Worm (Caenorhabditis elegans) whole organism, L4 larva: ENCODE measurements around the gene nlp-78.

Experiments
- D1046.2 ChIP-seq: fragments of 200-800 bp; sonication (Bioruptor generic); IDR thresholded peaks from 2 replicates; pipeline ENCODE4 v1.3.6; 2022; ENCODE audit warnings: missing genetic modification characterization, missing compliant biosample characterization
- F10B5.3 ChIP-seq: sonication (generic microtip); optimal IDR thresholded peaks from 2 replicates; lab custom pipeline; 2016; ENCODE audit warnings: mild to moderate bottlenecking, missing genetic modification characterization, missing compliant biosample characterization
- F44E2.7 ChIP-seq: fragments of 200-800 bp; sonication (Bioruptor generic); IDR thresholded peaks from 2 replicates; pipeline ENCODE4 v2.1.2; 2022; ENCODE audit warnings: missing genetic modification characterization, missing compliant biosample characterization
- R02D3.7 ChIP-seq: fragments of 150-350 bp; sonication (generic microtip); optimal IDR thresholded peaks from 3 replicates; lab custom pipeline; 2014; ENCODE audit warnings: missing biosample characterization, missing genetic modification characterization
- T26A8.4 ChIP-seq: fragments of 200-800 bp; sonication (Bioruptor generic); IDR thresholded peaks from 2 replicates; pipeline ENCODE4 v1.3.6; 2022; ENCODE audit warnings: missing genetic modification characterization, missing compliant biosample characterization
- Y105C5A.15 ChIP-seq: fragments of 200-800 bp; sonication (Bioruptor generic); IDR thresholded peaks from 2 replicates; pipeline ENCODE4 v1.3.6; 2022; ENCODE audit warnings: missing genetic modification characterization, missing compliant biosample characterization
- Y48G9A.11 ChIP-seq: fragments of 200-800 bp; sonication (Bioruptor generic); IDR thresholded peaks from 2 replicates; pipeline ENCODE4 v1.3.6; 2022; ENCODE audit warnings: missing genetic modification reagents, missing genetic modification characterization, missing compliant biosample characterization
- Y5F2A.4 ChIP-seq: fragments of 200-800 bp; sonication (Bioruptor generic); optimal IDR thresholded peaks from 2 replicates; lab custom pipeline; 2018; ENCODE audit warnings: mild to moderate bottlenecking, missing genetic modification characterization, missing compliant biosample characterization
- ZK546.5 ChIP-seq, 2 experiments: sonication (generic microtip); optimal IDR thresholded peaks; 2 replicates each; lab custom pipeline; 2017; ENCODE audit warnings: missing biosample characterization in 2 of 2, missing genetic modification characterization in 2 of 2
- aha-1 ChIP-seq: fragments of 150-350 bp; peaks from one replicate; lab custom pipeline; 2014; ENCODE audit warnings: missing biosample characterization, missing genetic modification characterization
- ama-1 ChIP-seq: fragments of 150-350 bp; optimal IDR thresholded peaks from 2 replicates; lab custom pipeline; 2014; ENCODE audit warnings: inconsistent platforms, mixed read lengths
- arid-1 ChIP-seq: fragments of 200-800 bp; sonication (Bioruptor generic); conservative IDR thresholded peaks from 2 replicates; pipeline ENCODE4 v1.3.6; 2022; ENCODE audit warnings: missing genetic modification reagents, missing genetic modification characterization, missing compliant biosample characterization
- attf-4 ChIP-seq: sonication (generic microtip); optimal IDR thresholded peaks from 3 replicates; lab custom pipeline; 2017; ENCODE audit warnings: missing biosample characterization, missing genetic modification characterization
- ceh-44 ChIP-seq: fragments of 200-800 bp; sonication (Bioruptor generic); IDR thresholded peaks from 2 replicates; pipeline ENCODE4 v1.3.6; 2022; ENCODE audit warnings: missing genetic modification reagents, missing genetic modification characterization, missing compliant biosample characterization
- ceh-82 ChIP-seq: sonication (generic microtip); optimal IDR thresholded peaks from 2 replicates; lab custom pipeline; 2017; ENCODE audit warnings: missing biosample characterization, missing genetic modification characterization
- ces-1 ChIP-seq: fragments of 150-350 bp; sonication (generic microtip); optimal IDR thresholded peaks from 4 replicates; lab custom pipeline; 2014; ENCODE audit warnings: missing biosample characterization, missing genetic modification reagents, missing genetic modification characterization
- daf-8 ChIP-seq: fragments of 200-800 bp; sonication (Bioruptor generic); IDR thresholded peaks from 2 replicates; pipeline ENCODE4 v1.3.6; 2022; ENCODE audit warnings: missing genetic modification characterization, missing compliant biosample characterization
- dmd-8 ChIP-seq: fragments of 200-800 bp; sonication (Bioruptor generic); IDR thresholded peaks from 2 replicates; pipeline ENCODE4 v1.3.6; 2022; ENCODE audit warnings: missing genetic modification characterization, missing compliant biosample characterization
- egl-43 ChIP-seq: fragments of 200-800 bp; sonication (Bioruptor generic); IDR thresholded peaks from 2 replicates; pipeline ENCODE4 v1.3.6; 2022; ENCODE audit warnings: missing genetic modification reagents, missing genetic modification characterization, missing compliant biosample characterization
- gei-8 ChIP-seq: fragments of 200-800 bp; sonication (Bioruptor generic); optimal IDR thresholded peaks from 2 replicates; lab custom pipeline; 2018; ENCODE audit warnings: mild to moderate bottlenecking, missing genetic modification characterization, missing compliant biosample characterization
- hlh-11 ChIP-seq: fragments of 200-800 bp; sonication (Bioruptor generic); optimal IDR thresholded peaks from 2 replicates; lab custom pipeline; 2018; ENCODE audit warnings: mild to moderate bottlenecking, missing genetic modification characterization, missing compliant biosample characterization
- hlh-30 ChIP-seq: sonication (generic microtip); optimal IDR thresholded peaks from 2 replicates; lab custom pipeline; 2017; ENCODE audit warnings: antibody characterized with exemption, mild to moderate bottlenecking, missing genetic modification characterization, missing compliant biosample characterization; ENCODE audit not compliant: insufficient read depth
- hmg-1.1 ChIP-seq: fragments of 200-800 bp; sonication (Bioruptor generic); IDR thresholded peaks from 2 replicates; pipeline ENCODE4 v1.3.6; 2022; ENCODE audit warnings: missing genetic modification reagents, missing genetic modification characterization, missing compliant biosample characterization
- jun-1 ChIP-seq: fragments of 150-350 bp; optimal IDR thresholded peaks from 2 replicates; lab custom pipeline; 2014; ENCODE audit warnings: missing biosample characterization, missing genetic modification reagents, missing genetic modification characterization
- lin-15B ChIP-seq: fragments of 150-350 bp; sonication (generic microtip); optimal IDR thresholded peaks from 3 replicates; lab custom pipeline; 2014; ENCODE audit warnings: missing biosample characterization, missing genetic modification characterization
- lin-39 ChIP-seq: fragments of 150-350 bp; optimal IDR thresholded peaks from 2 replicates; lab custom pipeline; 2014; ENCODE audit warnings: missing biosample characterization, missing genetic modification reagents, missing genetic modification characterization
- madf-9 ChIP-seq: fragments of 200-800 bp; sonication (Bioruptor generic); conservative IDR thresholded peaks from 2 replicates; pipeline ENCODE4 v1.3.6; 2022; ENCODE audit warnings: missing genetic modification reagents, missing genetic modification characterization, missing compliant biosample characterization
- nhr-10 ChIP-seq: fragments of 150-350 bp; optimal IDR thresholded peaks from 2 replicates; lab custom pipeline; 2014; ENCODE audit warnings: missing biosample characterization, missing genetic modification characterization
- nhr-102 ChIP-seq: sonication (generic microtip); optimal IDR thresholded peaks from 2 replicates; lab custom pipeline; 2016; ENCODE audit warnings: mild to moderate bottlenecking, missing genetic modification characterization, moderate library complexity, missing compliant biosample characterization
- nhr-11 ChIP-seq: fragments of 150-350 bp; optimal IDR thresholded peaks from 2 replicates; lab custom pipeline; 2014; ENCODE audit warnings: missing biosample characterization, missing genetic modification characterization
- nhr-111 ChIP-seq: fragments of 200-800 bp; sonication (Bioruptor generic); optimal IDR thresholded peaks from 2 replicates; lab custom pipeline; 2018; ENCODE audit warnings: mild to moderate bottlenecking, missing genetic modification characterization, missing compliant biosample characterization
- nhr-237 ChIP-seq: sonication (generic microtip); optimal IDR thresholded peaks from 2 replicates; lab custom pipeline; 2017; ENCODE audit warnings: missing biosample characterization, missing genetic modification characterization
- nhr-42 ChIP-seq: fragments of 200-800 bp; sonication (Bioruptor generic); IDR thresholded peaks from 2 replicates; pipeline ENCODE4 v1.3.6; 2022; ENCODE audit warnings: missing genetic modification characterization, missing compliant biosample characterization
- nhr-6 ChIP-seq: fragments of 150-350 bp; optimal IDR thresholded peaks from 2 replicates; lab custom pipeline; 2014; ENCODE audit warnings: missing biosample characterization, missing genetic modification characterization
- pha-4 ChIP-seq, 2 experiments: fragments of 150-350 bp in 1 of 2; fragments of 200-800 bp in 1 of 2; sonication (Bioruptor generic) in 1 of 2; IDR thresholded peaks in 1 of 2; optimal IDR thresholded peaks in 1 of 2; 2 replicates each; pipeline versions ENCODE4 v1.3.6 to Lab custom; 2014 to 2022; ENCODE audit warnings: missing genetic modification characterization in 2 of 2, missing genetic modification reagents in 2 of 2, missing biosample characterization in 1 of 2, missing compliant biosample characterization in 1 of 2
- php-3 ChIP-seq: fragments of 200-800 bp; sonication (Bioruptor generic); IDR thresholded peaks from 2 replicates; pipeline ENCODE4 v1.3.6; 2022; ENCODE audit warnings: missing genetic modification reagents, missing genetic modification characterization, missing compliant biosample characterization
- pqm-1 ChIP-seq: sonication (generic microtip); optimal IDR thresholded peaks from 2 replicates; lab custom pipeline; 2017; ENCODE audit warnings: missing biosample characterization, missing genetic modification characterization
- saeg-2 ChIP-seq: fragments of 200-800 bp; sonication (Bioruptor generic); IDR thresholded peaks from 2 replicates; pipeline ENCODE4 v1.3.6; 2022; ENCODE audit warnings: missing genetic modification reagents, missing genetic modification characterization, missing compliant biosample characterization
- set-16 ChIP-seq: fragments of 200-800 bp; sonication (Bioruptor generic); IDR thresholded peaks from 2 replicates; pipeline ENCODE4 v1.3.6; 2022; ENCODE audit warnings: missing genetic modification reagents, missing genetic modification characterization, missing compliant biosample characterization
- snpc-1.2 ChIP-seq: fragments of 200-800 bp; sonication (Bioruptor generic); IDR thresholded peaks from 2 replicates; pipeline ENCODE4 v1.3.6; 2022; ENCODE audit warnings: missing genetic modification reagents, missing genetic modification characterization, missing compliant biosample characterization
- spr-3 ChIP-seq: fragments of 200-800 bp; sonication (Bioruptor generic); optimal IDR thresholded peaks from 2 replicates; lab custom pipeline; 2018; ENCODE audit warnings: mild to moderate bottlenecking, missing genetic modification characterization, missing compliant biosample characterization
- tag-97 ChIP-seq: fragments of 200-800 bp; sonication (Bioruptor generic); IDR thresholded peaks from 2 replicates; pipeline ENCODE4 v1.3.6; 2022; ENCODE audit warnings: missing genetic modification characterization, missing compliant biosample characterization
- unc-39 ChIP-seq: sonication (generic microtip); optimal IDR thresholded peaks from 2 replicates; lab custom pipeline; 2017; ENCODE audit warnings: missing biosample characterization, missing genetic modification characterization
- unc-62 ChIP-seq, 3 experiments: fragments of 150-350 bp in 1 of 3; sonication (generic microtip); optimal IDR thresholded peaks in 2 of 3; peaks in 1 of 3; 1 replicate in 1 of 3; 2 replicates in 2 of 3; lab custom pipeline; 2014 to 2017; ENCODE audit warnings: missing biosample characterization in 3 of 3, missing genetic modification characterization in 3 of 3, missing genetic modification reagents in 3 of 3, missing genotype in 1 of 3
- zfp-3 ChIP-seq: fragments of 200-800 bp; sonication (Bioruptor generic); conservative IDR thresholded peaks from 2 replicates; pipeline ENCODE4 v1.3.6; 2022; ENCODE audit warnings: missing genetic modification reagents, missing genetic modification characterization, missing compliant biosample characterization
- zip-11 ChIP-seq: fragments of 200-800 bp; sonication (Bioruptor generic); IDR thresholded peaks from 2 replicates; pipeline ENCODE4 v1.3.6; 2022; ENCODE audit warnings: missing genetic modification characterization, missing compliant biosample characterization
- zip-2 ChIP-seq: fragments of 150-350 bp; optimal IDR thresholded peaks from 2 replicates; lab custom pipeline; 2014; ENCODE audit warnings: missing biosample characterization, missing genetic modification characterization
- ztf-7 ChIP-seq: fragments of 150-350 bp; optimal IDR thresholded peaks from 2 replicates; lab custom pipeline; 2014; ENCODE audit warnings: missing biosample characterization, missing genetic modification characterization

The nlp-78 gene

DNA sequence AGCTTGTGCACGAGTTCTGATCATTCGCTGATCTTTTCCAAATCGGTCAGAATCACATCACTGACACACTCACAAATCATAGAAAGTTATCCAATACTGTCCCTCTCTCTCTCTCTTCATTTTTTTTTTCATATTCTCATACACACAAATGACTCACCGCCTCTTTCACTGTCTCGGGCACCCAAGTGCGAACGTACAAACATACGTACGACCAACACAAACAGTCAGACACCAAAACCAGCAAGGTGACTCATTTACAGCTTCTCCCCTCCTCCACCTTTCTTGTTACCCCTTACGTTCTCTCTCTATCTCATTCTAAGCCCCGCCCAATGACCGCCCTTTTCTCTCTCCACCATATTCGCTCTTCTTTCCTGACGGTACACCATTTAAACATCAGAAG, 9.0 kb upstream of the nlp-78 start (continued):
- no peak for TF ChIP-seq R02D3.7 (tag; lab: Kevin White, UChicago)

DNA sequence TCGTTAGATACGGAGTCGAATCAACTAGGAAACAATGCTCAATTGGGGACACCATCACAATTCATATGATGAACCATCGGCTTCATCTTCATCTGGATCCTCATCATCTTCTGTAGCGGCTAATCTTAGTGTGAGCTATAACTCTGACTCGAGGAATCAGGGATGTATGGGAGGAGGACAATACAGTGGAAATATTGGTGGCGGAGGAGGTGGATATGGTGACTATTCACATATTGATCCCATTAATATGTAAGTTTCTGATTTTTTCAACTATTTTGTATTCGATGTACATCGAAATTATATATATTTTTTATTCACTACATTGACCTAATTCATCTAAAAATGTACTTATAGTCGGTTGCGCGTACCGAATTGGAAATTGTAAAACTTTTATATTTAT, 8.6 kb upstream of the nlp-78 start:
- no peak for TF ChIP-seq arid-1 (GFP tag; lab: Robert Waterston, UW)
- TF ChIP-seq php-3 = no peak
- no peak for TF ChIP-seq madf-9 (GFP tag; lab: Robert Waterston, UW)
- TF ChIP-seq hmg-1.1 = 0 out of 2 replicates have a peak, but pooled peaks have one; percentile 0
- TF ChIP-seq hlh-11 (tag; lab: Kevin White, UChicago) = no peak
- no peak for TF ChIP-seq tag-97
- TF ChIP-seq pha-4 (GFP tag; IDR thresholded peaks at IDR 0.05; lab: Robert Waterston, UW) = no peak
- no peak for TF ChIP-seq pha-4 (tag; optimal IDR thresholded peaks at IDR 0.05; lab: Kevin White, UChicago)
- no peak for TF ChIP-seq nhr-11
- no peak for TF ChIP-seq nhr-10
- no peak for TF ChIP-seq zip-11
- no peak for TF ChIP-seq set-16 (GFP tag; lab: Robert Waterston, UW)
- TF ChIP-seq gei-8 (GFP tag; lab: Kevin White, UChicago) = no peak
- TF ChIP-seq F10B5.3 (tag; lab: Kevin White, UChicago) = no peak
- peak; percentile 93 for TF ChIP-seq aha-1 (tag; lab: Kevin White, UChicago)
- peak in 1 of 2 experiments; percentile 7 for TF ChIP-seq unc-62 (GFP tag; optimal IDR thresholded peaks at IDR 0.05 in 1 of 2; lab: Kevin White, UChicago)
- no peak for TF ChIP-seq unc-62 (tag; optimal IDR thresholded peaks at IDR 0.05; lab: Kevin White, UChicago)
- TF ChIP-seq nhr-111 (GFP tag; lab: Kevin White, UChicago) = no peak
- no peak for TF ChIP-seq Y5F2A.4 (GFP tag; lab: Kevin White, UChicago)
- TF ChIP-seq pqm-1 (tag; lab: Kevin White, UChicago) = no peak

DNA sequence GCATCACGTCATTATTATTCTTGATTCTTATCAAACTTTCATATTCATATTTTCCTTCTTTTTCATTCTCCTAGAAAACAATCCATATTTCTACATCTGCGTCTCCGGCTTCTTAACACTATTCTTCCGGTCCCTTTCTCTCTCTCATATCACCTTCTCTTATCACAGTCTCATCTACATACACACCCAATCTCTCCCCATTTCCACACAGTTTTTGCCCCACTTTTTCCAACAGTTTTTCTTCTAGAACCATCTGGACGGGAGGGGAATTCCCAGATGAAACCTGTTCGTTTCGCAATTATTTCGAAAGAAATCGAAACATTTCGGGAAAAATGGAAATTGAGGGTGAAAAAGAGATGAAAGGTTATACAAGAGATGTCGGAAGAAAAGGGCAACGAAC, 7.8 kb upstream of the nlp-78 start:
- TF ChIP-seq Y48G9A.11 (GFP tag; lab: Robert Waterston, UW) (no peak), jun-1 (tag; lab: Kevin White, UChicago) (no peak), T26A8.4 (GFP tag; lab: Robert Waterston, UW) (peak; percentile 34; the same call in 1 of the 2 replicates), nhr-6 (tag; lab: Kevin White, UChicago) (peak; percentile 51), attf-4 (no peak), Y105C5A.15 (GFP tag; lab: Robert Waterston, UW) (no peak), ama-1 (lab: Kevin White, UChicago) (peak; percentile 70), nhr-102 (tag; lab: Kevin White, UChicago) (peak; percentile 19), spr-3 (GFP tag; lab: Kevin White, UChicago) (no peak), hlh-11 (tag; lab: Kevin White, UChicago) (peak; percentile 89), pqm-1 (tag; lab: Kevin White, UChicago) (peak; percentile 82), ces-1 (GFP tag; lab: Kevin White, UChicago) (no peak), daf-8 (no peak), unc-39 (tag; lab: Kevin White, UChicago) (no peak), saeg-2 (GFP tag; lab: Robert Waterston, UW) (no peak), pha-4 (GFP tag; IDR thresholded peaks at IDR 0.05; lab: Robert Waterston, UW) (no peak), pha-4 (tag; optimal IDR thresholded peaks at IDR 0.05; lab: Kevin White, UChicago) (no peak), hmg-1.1 (0 out of 2 replicates have a peak, but pooled peaks have one; percentile 21), ztf-7 (tag; lab: Kevin White, UChicago) (no peak), dmd-8 (GFP tag; lab: Robert Waterston, UW) (no peak), egl-43 (GFP tag; lab: Robert Waterston, UW) (no peak), lin-39 (tag; lab: Kevin White, UChicago) (no peak), ZK546.5 (tag; optimal IDR thresholded peaks at IDR 0.05; lab: Kevin White, UChicago) (no peak), snpc-1.2 (GFP tag; lab: Robert Waterston, UW) (no peak), D1046.2 (GFP tag; lab: Robert Waterston, UW) (no peak), tag-97 (no peak), F10B5.3 (tag; lab: Kevin White, UChicago) (no peak), ceh-44 (GFP tag; lab: Robert Waterston, UW) (no peak), zfp-3 (GFP tag; lab: Robert Waterston, UW) (peak; percentile 67), hlh-30 (tag; lab: Kevin White, UChicago) (peak; percentile 47), ceh-82 (tag; lab: Kevin White, UChicago) (no peak), nhr-42 (GFP tag; lab: Robert Waterston, UW) (no peak), lin-15B (no peak), nhr-237 (tag; lab: Kevin White, UChicago) (no peak), zip-2 (tag; lab: Kevin White, UChicago) (peak; percentile 38), F44E2.7 (GFP tag; lab: Robert Waterston, UW) (no peak), php-3 (0 out of 2 replicates have a peak, but pooled peaks have one; percentile 12)
